Worm (Caenorhabditis elegans) whole organism, L1 larva: Measurements from ENCODE around the gene F26D2.10.

Experiments
- C04F5.9 ChIP-seq: sonication (generic microtip); optimal IDR thresholded peaks from 2 replicates; lab custom pipeline; 2016; ENCODE audit warnings: missing genetic modification characterization, missing compliant biosample characterization
- F16B12.6 ChIP-seq: fragments of 150-350 bp; optimal IDR thresholded peaks from 2 replicates; lab custom pipeline; 2014; ENCODE audit warnings: missing biosample characterization, missing genetic modification characterization
- Y116A8C.19 ChIP-seq: sonication (generic microtip); optimal IDR thresholded peaks from 2 replicates; lab custom pipeline; 2016; ENCODE audit warnings: missing compliant biosample characterization, missing genetic modification characterization, borderline replicate concordance
- aly-2 ChIP-seq: fragments of 150-350 bp; optimal IDR thresholded peaks from 2 replicates; lab custom pipeline; 2014; ENCODE audit warnings: missing biosample characterization, missing genetic modification characterization
- ceh-8 ChIP-seq: fragments of 200-800 bp; sonication (Bioruptor generic); optimal IDR thresholded peaks from 2 replicates; lab custom pipeline; 2018; ENCODE audit warnings: mild to moderate bottlenecking, missing genetic modification characterization, moderate library complexity, missing compliant biosample characterization
- dpl-1 ChIP-seq, 3 experiments: fragments of 150-350 bp in 2 of 3; sonication (generic microtip) in 1 of 3; optimal IDR thresholded peaks; 2 replicates each; lab custom pipeline; 2014 to 2017; ENCODE audit warnings: missing biosample characterization in 3 of 3, missing genetic modification characterization in 3 of 3, missing genetic modification reagents in 3 of 3
- dsc-1 ChIP-seq: sonication (generic microtip); optimal IDR thresholded peaks from 2 replicates; lab custom pipeline; 2016; ENCODE audit warnings: mild to moderate bottlenecking, missing genetic modification characterization, missing compliant biosample characterization
- egl-13 ChIP-seq: sonication (generic microtip); optimal IDR thresholded peaks from 2 replicates; lab custom pipeline; 2016; ENCODE audit warnings: missing genotype, missing genetic modification reagents, missing genetic modification characterization, missing compliant biosample characterization
- egl-27 ChIP-seq, 2 experiments: fragments of 150-350 bp in 1 of 2; sonication (generic microtip); optimal IDR thresholded peaks; 3 replicates each; lab custom pipeline; 2017 to 2018; ENCODE audit warnings: missing biosample characterization in 2 of 2, missing genetic modification characterization in 2 of 2, missing genetic modification reagents in 2 of 2
- elt-2 ChIP-seq: sonication (generic microtip); optimal IDR thresholded peaks from 2 replicates; lab custom pipeline; 2016; ENCODE audit warnings: missing genetic modification characterization, mild to moderate bottlenecking, inconsistent platforms, missing compliant biosample characterization, missing genetic modification reagents
- elt-3 ChIP-seq, 6 experiments: fragments of 150-350 bp in 1 of 6; sonication (generic microtip); optimal IDR thresholded peaks; 2 replicates each; lab custom pipeline; 2017 to 2018; ENCODE audit warnings: missing biosample characterization in 6 of 6, missing genetic modification characterization in 6 of 6, inconsistent platforms in 1 of 6
- ets-5 ChIP-seq: fragments of 200-800 bp; sonication (Bioruptor generic); IDR thresholded peaks from 2 replicates; pipeline ENCODE4 v1.3.6; 2022; ENCODE audit warnings: missing genetic modification characterization, missing compliant biosample characterization
- fkh-8 ChIP-seq: sonication (generic microtip); optimal IDR thresholded peaks from 2 replicates; lab custom pipeline; 2016; ENCODE audit warnings: mild to moderate bottlenecking, missing genetic modification characterization, missing compliant biosample characterization
- fos-1 ChIP-seq: fragments of 150-350 bp; optimal IDR thresholded peaks from 2 replicates; lab custom pipeline; 2014; ENCODE audit warnings: missing biosample characterization, missing genetic modification characterization
- grh-1 ChIP-seq: fragments of 200-800 bp; sonication (Bioruptor generic); IDR thresholded peaks from 2 replicates; pipeline ENCODE4 v1.3.6; 2022; ENCODE audit warnings: missing genetic modification reagents, missing genetic modification characterization, missing compliant biosample characterization
- hpl-2 ChIP-seq: fragments of 150-350 bp; optimal IDR thresholded peaks from 2 replicates; lab custom pipeline; 2014; ENCODE audit warnings: missing biosample characterization, missing genetic modification reagents, missing genetic modification characterization
- isw-1 ChIP-seq: fragments of 200-800 bp; sonication (Bioruptor generic); IDR thresholded peaks from 2 replicates; pipeline ENCODE4 v1.3.6; 2022; ENCODE audit warnings: missing genetic modification characterization, missing compliant biosample characterization
- jun-1 ChIP-seq: fragments of 150-350 bp; optimal IDR thresholded peaks from 2 replicates; lab custom pipeline; 2014; ENCODE audit warnings: missing biosample characterization, missing genetic modification reagents, missing genetic modification characterization
- lin-14 ChIP-seq: fragments of 200-800 bp; sonication (Bioruptor generic); optimal IDR thresholded peaks from 2 replicates; lab custom pipeline; 2018; ENCODE audit warnings: mild to moderate bottlenecking, missing genetic modification characterization, moderate library complexity, missing compliant biosample characterization
- lin-39 ChIP-seq: fragments of 150-350 bp; optimal IDR thresholded peaks from 2 replicates; lab custom pipeline; 2014; ENCODE audit warnings: missing biosample characterization, missing genetic modification reagents, missing genetic modification characterization
- lir-3 ChIP-seq: sonication (generic microtip); optimal IDR thresholded peaks from 2 replicates; lab custom pipeline; 2016; ENCODE audit warnings: mild to moderate bottlenecking, missing genetic modification characterization, moderate library complexity, missing compliant biosample characterization; ENCODE audit not compliant: poor library complexity
- mab-9 ChIP-seq: fragments of 200-800 bp; sonication (Bioruptor generic); IDR thresholded peaks from 2 replicates; pipeline ENCODE4 v1.3.6; 2022; ENCODE audit warnings: missing genetic modification reagents, missing genetic modification characterization, missing compliant biosample characterization
- mef-2 ChIP-seq: fragments of 150-350 bp; optimal IDR thresholded peaks from 2 replicates; lab custom pipeline; 2014; ENCODE audit warnings: missing biosample characterization, missing genetic modification characterization
- mep-1 ChIP-seq: fragments of 150-350 bp; optimal IDR thresholded peaks from 2 replicates; lab custom pipeline; 2014; ENCODE audit warnings: missing biosample characterization, missing genetic modification characterization
- nhr-11 ChIP-seq: fragments of 150-350 bp; optimal IDR thresholded peaks from 2 replicates; lab custom pipeline; 2014; ENCODE audit warnings: missing biosample characterization, missing genetic modification characterization
- nhr-12 ChIP-seq: sonication (generic microtip); optimal IDR thresholded peaks from 2 replicates; lab custom pipeline; 2017; ENCODE audit warnings: missing biosample characterization, missing genetic modification characterization
- nhr-19 ChIP-seq: fragments of 200-800 bp; sonication (Bioruptor generic); conservative IDR thresholded peaks from 2 replicates; pipeline ENCODE4 v1.3.6; 2022; ENCODE audit warnings: missing genetic modification characterization, missing compliant biosample characterization
- nhr-237 ChIP-seq: fragments of 150-350 bp; optimal IDR thresholded peaks from 2 replicates; lab custom pipeline; 2014; ENCODE audit warnings: missing biosample characterization, missing genetic modification characterization
- nhr-76 ChIP-seq: sonication (generic microtip); optimal IDR thresholded peaks from 2 replicates; lab custom pipeline; 2017; ENCODE audit warnings: missing biosample characterization, missing genetic modification characterization
- nhr-77 ChIP-seq: fragments of 150-350 bp; optimal IDR thresholded peaks from 2 replicates; lab custom pipeline; 2014; ENCODE audit warnings: missing biosample characterization, missing genetic modification characterization
- nhr-84 ChIP-seq: sonication (generic microtip); optimal IDR thresholded peaks from 2 replicates; lab custom pipeline; 2017; ENCODE audit warnings: missing biosample characterization, missing genetic modification characterization
- nhr-85 ChIP-seq: sonication (generic microtip); peaks from one replicate; lab custom pipeline; 2016; ENCODE audit warnings: missing genetic modification characterization, inconsistent platforms, missing compliant biosample characterization
- nhr-90 ChIP-seq: sonication (generic microtip); optimal IDR thresholded peaks from 2 replicates; lab custom pipeline; 2016; ENCODE audit warnings: mild to moderate bottlenecking, missing genetic modification characterization, missing compliant biosample characterization; ENCODE audit not compliant: poor library complexity
- pag-3 ChIP-seq: sonication (generic microtip); optimal IDR thresholded peaks from 2 replicates; lab custom pipeline; 2017; ENCODE audit warnings: missing genetic modification characterization, mild to moderate bottlenecking, missing compliant biosample characterization, antibody characterized with exemption, borderline replicate concordance; ENCODE audit not compliant: insufficient read depth
- pax-3 ChIP-seq: fragments of 200-800 bp; sonication (Bioruptor generic); optimal IDR thresholded peaks from 2 replicates; lab custom pipeline; 2018; ENCODE audit warnings: mild to moderate bottlenecking, missing genetic modification characterization, moderate library complexity, missing compliant biosample characterization
- pqm-1 ChIP-seq: sonication (generic microtip); optimal IDR thresholded peaks from 3 replicates; lab custom pipeline; 2017; ENCODE audit warnings: missing biosample characterization, missing genetic modification characterization
- rnt-1 ChIP-seq: sonication (generic microtip); optimal IDR thresholded peaks from 2 replicates; lab custom pipeline; 2016; ENCODE audit warnings: mild to moderate bottlenecking, missing genetic modification characterization, moderate library complexity, missing compliant biosample characterization
- snpc-4 ChIP-seq: fragments of 150-350 bp; optimal IDR thresholded peaks from 2 replicates; lab custom pipeline; 2014; ENCODE audit warnings: missing biosample characterization, missing genetic modification characterization
- snu-23 ChIP-seq: sonication (generic microtip); optimal IDR thresholded peaks from 2 replicates; lab custom pipeline; 2016; ENCODE audit warnings: missing genetic modification characterization, missing compliant biosample characterization
- sptf-1 ChIP-seq: fragments of 150-350 bp; optimal IDR thresholded peaks from 2 replicates; lab custom pipeline; 2014; ENCODE audit warnings: missing biosample characterization, missing genetic modification characterization
- sup-37 ChIP-seq: fragments of 200-800 bp; sonication (Bioruptor generic); optimal IDR thresholded peaks from 2 replicates; lab custom pipeline; 2018; ENCODE audit warnings: mild to moderate bottlenecking, missing genetic modification characterization, missing compliant biosample characterization
- swsn-7 ChIP-seq: sonication (generic microtip); optimal IDR thresholded peaks from 2 replicates; lab custom pipeline; 2016; ENCODE audit warnings: missing genetic modification characterization, missing compliant biosample characterization
- tbx-2 ChIP-seq: sonication (generic microtip); optimal IDR thresholded peaks from 2 replicates; lab custom pipeline; 2016; ENCODE audit warnings: missing genetic modification characterization, missing compliant biosample characterization
- unc-62 ChIP-seq: fragments of 150-350 bp; optimal IDR thresholded peaks from 2 replicates; lab custom pipeline; 2014; ENCODE audit warnings: missing biosample characterization, missing genetic modification reagents, missing genetic modification characterization
- vab-15 ChIP-seq: sonication (generic microtip); optimal IDR thresholded peaks from 2 replicates; lab custom pipeline; 2017; ENCODE audit warnings: missing genotype, mild to moderate bottlenecking, missing genetic modification characterization, missing compliant biosample characterization
- xbp-1 ChIP-seq: sonication (generic microtip); optimal IDR thresholded peaks from 2 replicates; lab custom pipeline; 2016; ENCODE audit warnings: missing genetic modification characterization, missing compliant biosample characterization
- zag-1 ChIP-seq: fragments of 150-350 bp; optimal IDR thresholded peaks from 2 replicates; lab custom pipeline; 2014; ENCODE audit warnings: missing biosample characterization, missing genetic modification characterization
- ztf-11 ChIP-seq, 2 experiments: sonication (generic microtip); optimal IDR thresholded peaks; 2 replicates each; lab custom pipeline; 2016 to 2017; ENCODE audit warnings: missing genetic modification characterization in 2 of 2, missing biosample characterization in 1 of 2, missing compliant biosample characterization in 1 of 2
- ztf-4 ChIP-seq: fragments of 150-350 bp; optimal IDR thresholded peaks from 2 replicates; lab custom pipeline; 2014; ENCODE audit warnings: missing biosample characterization, missing genetic modification characterization

The F26D2.10 gene

DNA sequence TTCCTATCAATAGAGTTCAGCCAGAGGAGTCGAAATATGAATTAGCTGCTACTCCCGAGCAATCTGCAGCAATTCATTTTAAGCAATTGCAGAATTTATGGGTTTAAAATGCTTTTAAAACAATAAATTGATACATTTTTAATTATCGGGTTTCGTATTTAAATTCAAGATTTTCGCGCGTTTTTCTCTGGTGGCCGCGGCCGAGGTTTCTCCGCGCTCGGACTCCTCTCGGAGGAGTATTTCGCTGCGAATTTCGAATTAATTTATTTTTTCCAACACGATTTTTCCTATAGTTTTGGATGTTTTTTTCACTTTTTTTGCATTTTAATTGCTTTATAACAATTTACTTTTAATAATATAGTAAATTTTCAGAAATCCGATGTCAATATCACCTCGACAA, 27.9 kb downstream of the F26D2.10 start, which contains the start of gene F13A7.14 (continued):
- TF ChIP-seq pax-3 (peak; percentile 94), fos-1 (tag; lab: Kevin White, UChicago) (no peak), pag-3 (tag; lab: Kevin White, UChicago) (no peak), F16B12.6 (tag; lab: Kevin White, UChicago) (peak; percentile 15), mef-2 (tag; lab: Kevin White, UChicago) (no peak), nhr-19 (peak; percentile 91), ceh-8 (GFP tag; lab: Kevin White, UChicago) (peak; percentile 61), aly-2 (no peak), hpl-2 (GFP tag; lab: Kevin White, UChicago) (no peak), nhr-84 (no peak), tbx-2 (tag; lab: Kevin White, UChicago) (peak; percentile 96), jun-1 (tag; lab: Kevin White, UChicago) (peak; percentile 54), egl-27 (tag; optimal IDR thresholded peaks at IDR 0.05; lab: Kevin White, UChicago) (no peak), vab-15 (tag; lab: Kevin White, UChicago) (peak; percentile 74), C04F5.9 (tag; lab: Kevin White, UChicago) (peak; percentile 88), rnt-1 (tag; lab: Kevin White, UChicago) (peak; percentile 99), nhr-90 (peak; percentile 97), mab-9 (GFP tag; lab: Robert Waterston, UW) (peak; percentile 94), ztf-11 (tag; optimal IDR thresholded peaks at IDR 0.05; lab: Kevin White, UChicago) (peak in 1 of 2 experiments; percentile 98), nhr-11 (tag; lab: Kevin White, UChicago) (peak; percentile 25), egl-13 (tag; lab: Kevin White, UChicago) (peak; percentile 94), fkh-8 (tag; lab: Kevin White, UChicago) (peak; percentile 77), snpc-4 (tag; lab: Kevin White, UChicago) (peak; percentile 84), pqm-1 (tag; lab: Kevin White, UChicago) (no peak), swsn-7 (tag; lab: Kevin White, UChicago) (peak; percentile 89), ztf-4 (tag; lab: Kevin White, UChicago) (peak; percentile 58), sup-37 (GFP tag; lab: Kevin White, UChicago) (peak; percentile 85), dsc-1 (peak; percentile 96), nhr-12 (tag; lab: Kevin White, UChicago) (no peak), nhr-85 (tag; lab: Kevin White, UChicago) (peak; percentile 95), unc-62 (no peak), snu-23 (peak; percentile 90), lir-3 (tag; lab: Kevin White, UChicago) (peak; percentile 96), ets-5 (GFP tag; lab: Robert Waterston, UW) (no peak), nhr-77 (tag; lab: Kevin White, UChicago) (peak; percentile 1), mep-1 (tag; lab: Kevin White, UChicago) (peak; percentile 79), sptf-1 (no peak), dpl-1 (GFP tag; optimal IDR thresholded peaks at IDR 0.05; lab: Kevin White, UChicago) (peak; percentile 95 to 98 (median 97)), lin-39 (peak; percentile 78), xbp-1 (tag; lab: Kevin White, UChicago) (peak; percentile 91), lin-14 (GFP tag; lab: Kevin White, UChicago) (peak; percentile 82), isw-1 (GFP tag; lab: Robert Waterston, UW) (peak; percentile 82), elt-2 (tag; lab: Kevin White, UChicago) (peak; percentile 81), Y116A8C.19 (tag; lab: Kevin White, UChicago) (peak; percentile 83), elt-3 (tag; optimal IDR thresholded peaks at IDR 0.05; lab: Kevin White, UChicago) (peak in 2 of 6 experiments; percentile 29 to 87), nhr-76 (tag; lab: Kevin White, UChicago) (no peak), zag-1 (tag; lab: Kevin White, UChicago) (no peak), grh-1 (GFP tag; lab: Robert Waterston, UW) (peak; percentile 86), nhr-237 (no peak)
- TF ChIP-seq, all 84 proteins: peak for 60
